Worm (Caenorhabditis elegans): ENCODE measurements around the gene dpy-31.

dpy-31 gene

ce11 chrIII:7162065-7162762 is 39.8 kb upstream of the dpy-31 start, which contains the start of the genes syf-2 and K04G7.1 (continued):
- TF ChIP-seq nfyb-1 (GFP tag; IDR thresholded peaks at IDR 0.05) (peak; percentile 89), madf-6 (GFP tag; IDR thresholded peaks at IDR 0.05) (peak; percentile 78), ZK185.1 (tag; optimal IDR thresholded peaks at IDR 0.05; ENCODE audit: poor library complexity, severe bottlenecking) (peak; percentile 64), ama-1 (optimal IDR thresholded peaks at IDR 0.05) (no peak), ama-1 (GFP tag; optimal IDR thresholded peaks at IDR 0.05) (no peak), ceh-40 (GFP tag; IDR thresholded peaks at IDR 0.05) (no peak), lsy-27 (tag; optimal IDR thresholded peaks at IDR 0.05; ENCODE audit: borderline replicate concordance, insufficient read depth) (no peak), sdz-38 (tag; optimal IDR thresholded peaks at IDR 0.05) (no peak), egl-44 (GFP tag; IDR thresholded peaks at IDR 0.05) (no peak), lin-40 (tag; optimal IDR thresholded peaks at IDR 0.05) (peak; percentile 79), Y67H2A.10 (GFP tag; conservative IDR thresholded peaks at IDR 0.05) (no peak), bed-1 (GFP tag; IDR thresholded peaks at IDR 0.05) (no peak), somi-1 (GFP tag; optimal IDR thresholded peaks at IDR 0.05) (peak; percentile 12), lin-54 (GFP tag; optimal IDR thresholded peaks at IDR 0.05) (peak; percentile 97), snpc-1.3 (tag; optimal IDR thresholded peaks at IDR 0.05; ENCODE audit: insufficient read depth) (peak; percentile 76), egl-18 (GFP tag; IDR thresholded peaks at IDR 0.05) (no peak), nhr-27 (tag; optimal IDR thresholded peaks at IDR 0.05) (no peak), aptf-2 (GFP tag; conservative IDR thresholded peaks at IDR 0.05) (no peak), Y56A3A.18 (GFP tag; IDR thresholded peaks at IDR 0.05) (no peak), him-1 (tag; optimal IDR thresholded peaks at IDR 0.05) (peak; percentile 32), Y79H2A.3 (GFP tag; conservative IDR thresholded peaks at IDR 0.05) (0 out of 2 replicates have a peak, but pooled peaks have one; percentile 64), tbx-9 (tag; optimal IDR thresholded peaks at IDR 0.05; ENCODE audit: borderline replicate concordance) (no peak), snpc-3.4 (tag; optimal IDR thresholded peaks at IDR 0.05) (peak; percentile 52), F55B11.4 (tag; optimal IDR thresholded peaks at IDR 0.05; ENCODE audit: borderline replicate concordance, insufficient read depth) (no peak), ztf-22 (GFP tag; optimal IDR thresholded peaks at IDR 0.05) (peak; percentile 7), xnd-1 (tag; optimal IDR thresholded peaks at IDR 0.05) (no peak), nhr-120 (GFP tag; IDR thresholded peaks at IDR 0.05) (no peak), dpff-1 (tag; optimal IDR thresholded peaks at IDR 0.05) (no peak), hmg-1.2 (GFP tag; IDR thresholded peaks at IDR 0.05) (peak; percentile 73), nhr-80 (tag; optimal IDR thresholded peaks at IDR 0.05) (peak; percentile 68), ceh-27 (GFP tag; optimal IDR thresholded peaks at IDR 0.05) (peak; percentile 69), ekl-4 (GFP tag; IDR thresholded peaks at IDR 0.05) (peak; percentile 94), F57C9.4 (tag; optimal IDR thresholded peaks at IDR 0.05) (no peak), ztf-25 (GFP tag; IDR thresholded peaks at IDR 0.05) (no peak), K12H6.12 (tag; optimal IDR thresholded peaks at IDR 0.05) (peak; percentile 73), fkh-3 (tag; optimal IDR thresholded peaks at IDR 0.05) (no peak), F37B4.10 (GFP tag; IDR thresholded peaks at IDR 0.05) (no peak), sea-2 (GFP tag; IDR thresholded peaks at IDR 0.05) (no peak), zim-3 (tag; optimal IDR thresholded peaks at IDR 0.05) (no peak), die-1 (tag; optimal IDR thresholded peaks at IDR 0.05) (no peak), ceh-79 (tag; optimal IDR thresholded peaks at IDR 0.05) (no peak), attf-6 (GFP tag; IDR thresholded peaks at IDR 0.05) (no peak), lin-26 (GFP tag; IDR thresholded peaks at IDR 0.05) (no peak), rpc-1 (optimal IDR thresholded peaks at IDR 0.05) (no peak), rpc-1 (tag; optimal IDR thresholded peaks at IDR 0.05) (no peak), dpl-1 (GFP tag; optimal IDR thresholded peaks at IDR 0.05) (peak; percentile 77), mxl-1 (tag; optimal IDR thresholded peaks at IDR 0.05) (no peak), nhr-179 (tag; optimal IDR thresholded peaks at IDR 0.05) (no peak), madf-3 (GFP tag; IDR thresholded peaks at IDR 0.05) (peak; percentile 100)
